Fruit fly (Drosophila melanogaster): ENCODE data around the gene 2mit.

dm6 chr3R:13200402-13200801 lies 44.9 kb upstream of the 2mit start:
- TF ChIP-seq CG8159 (tag; optimal IDR thresholded peaks at IDR 0.05) (no peak), CG17806 (tag; optimal IDR thresholded peaks at IDR 0.05) (no peak), CG10348 (GFP tag; IDR thresholded peaks at IDR 0.05) (no peak), CG9948 (tag; optimal IDR thresholded peaks at IDR 0.05) (no peak), Snoo (tag; optimal IDR thresholded peaks at IDR 0.05) (no peak), CG13204 (GFP tag; optimal IDR thresholded peaks at IDR 0.05) (no peak)

Measured in whole organism, pupa.